Worm (Caenorhabditis elegans): ENCODE results near the gene ttm-1.

ce11 chrIII:12925947-12926607 lies 40.7 kb downstream of the ttm-1 start, which contains the start of the genes npp-25 and mrps-10:
- TF ChIP-seq tlf-1 (GFP tag; optimal IDR thresholded peaks at IDR 0.05) = no peak
- TF ChIP-seq aptf-2 (GFP tag; conservative IDR thresholded peaks at IDR 0.05) = no peak
- no peak for TF ChIP-seq hrde-1 (tag; optimal IDR thresholded peaks at IDR 0.05; ENCODE audit: borderline replicate concordance)
- TF ChIP-seq madf-6 (GFP tag; IDR thresholded peaks at IDR 0.05) = no peak
- no peak for TF ChIP-seq ets-4 (GFP tag; optimal IDR thresholded peaks at IDR 0.05)
- TF ChIP-seq ceh-100 (GFP tag; IDR thresholded peaks at IDR 0.05) = no peak
- TF ChIP-seq sea-2 (GFP tag; IDR thresholded peaks at IDR 0.05) = no peak
- no peak for TF ChIP-seq let-526 (GFP tag; IDR thresholded peaks at IDR 0.05)
- no peak for TF ChIP-seq T26A5.8 (tag; optimal IDR thresholded peaks at IDR 0.05)
- no peak for TF ChIP-seq bed-1 (GFP tag; IDR thresholded peaks at IDR 0.05)
- TF ChIP-seq nhr-90 (tag; optimal IDR thresholded peaks at IDR 0.05) = no peak

Measured in whole organism, young adult.